Worm (Caenorhabditis elegans) whole organism, young adult: ENCODE results near the gene D2023.6.

ENCODE experiments used
- cebp-2 ChIP-seq: fragments of 200-800 bp; sonication (Bioruptor generic); IDR thresholded peaks from 2 replicates; pipeline ENCODE4 v1.3.6; 2022; ENCODE audit warnings: missing genetic modification characterization, missing compliant biosample characterization
- ceh-79 ChIP-seq: sonication (generic microtip); optimal IDR thresholded peaks from 2 replicates; lab custom pipeline; 2017; ENCODE audit warnings: mild to moderate bottlenecking, missing genetic modification characterization, missing compliant biosample characterization
- dpl-1 ChIP-seq: fragments of 150-350 bp; optimal IDR thresholded peaks from 2 replicates; lab custom pipeline; 2014; ENCODE audit warnings: missing biosample characterization, missing genetic modification reagents, missing genetic modification characterization
- egl-44 ChIP-seq: fragments of 200-800 bp; sonication (Bioruptor generic); IDR thresholded peaks from 2 replicates; pipeline ENCODE4 v1.3.6; 2022; ENCODE audit warnings: missing genetic modification reagents, missing genetic modification characterization, missing compliant biosample characterization
- ets-4 ChIP-seq: fragments of 200-800 bp; sonication (Bioruptor generic); optimal IDR thresholded peaks from 2 replicates; lab custom pipeline; 2018; ENCODE audit warnings: mild to moderate bottlenecking, missing genetic modification characterization, missing compliant biosample characterization
- let-526 ChIP-seq: fragments of 200-800 bp; sonication (Bioruptor generic); IDR thresholded peaks from 2 replicates; pipeline ENCODE4 v1.3.6; 2022; ENCODE audit warnings: missing genetic modification reagents, missing genetic modification characterization, missing compliant biosample characterization
- lsl-1 ChIP-seq: fragments of 200-800 bp; sonication (Bioruptor generic); optimal IDR thresholded peaks from 2 replicates; lab custom pipeline; 2018; ENCODE audit warnings: mild to moderate bottlenecking, missing genetic modification characterization, moderate library complexity, missing compliant biosample characterization
- madf-3 ChIP-seq: fragments of 200-800 bp; sonication (Bioruptor generic); IDR thresholded peaks from 2 replicates; pipeline ENCODE4 v1.3.6; 2022; ENCODE audit warnings: missing genetic modification reagents, missing genetic modification characterization, missing compliant biosample characterization
- madf-8 ChIP-seq: fragments of 200-800 bp; sonication (Bioruptor generic); conservative IDR thresholded peaks from 2 replicates; pipeline ENCODE4 v1.3.6; 2022; ENCODE audit warnings: missing genetic modification reagents, missing genetic modification characterization, missing compliant biosample characterization
- snpc-4 ChIP-seq, 5 experiments: fragments of 150-350 bp in 1 of 5; sonication (generic microtip) in 4 of 5; optimal IDR thresholded peaks; 2 replicates each; lab custom pipeline; 2014 to 2018; ENCODE audit warnings: missing genetic modification characterization in 5 of 5, missing biosample characterization in 3 of 5, antibody characterized with exemption in 2 of 5, mild to moderate bottlenecking in 2 of 5, missing compliant biosample characterization in 2 of 5, missing genotype in 2 of 5, moderate library complexity in 2 of 5, missing genetic modification reagents in 1 of 5
- sptf-2 ChIP-seq: fragments of 200-800 bp; sonication (Bioruptor generic); optimal IDR thresholded peaks from 2 replicates; lab custom pipeline; 2018; ENCODE audit warnings: mild to moderate bottlenecking, missing genetic modification characterization, missing compliant biosample characterization
- unc-130 ChIP-seq: sonication (generic microtip); optimal IDR thresholded peaks from 2 replicates; lab custom pipeline; 2016; ENCODE audit warnings: missing genetic modification reagents, missing genetic modification characterization, missing compliant biosample characterization

ce11 chrV:11876657-11877056 lies 49.5 kb downstream of the D2023.6 start:
- no peak for TF ChIP-seq unc-130 (GFP tag; lab: Kevin White, UChicago)
- no peak for TF ChIP-seq let-526 (GFP tag; lab: Robert Waterston, UW)
- TF ChIP-seq snpc-4 (GFP tag; optimal IDR thresholded peaks at IDR 0.05; lab: Kevin White, UChicago): no peak
- no peak for TF ChIP-seq snpc-4 (tag; optimal IDR thresholded peaks at IDR 0.05; lab: Kevin White, UChicago)
- TF ChIP-seq lsl-1: no peak
- no peak for TF ChIP-seq ceh-79
- TF ChIP-seq madf-3 (GFP tag; lab: Robert Waterston, UW): no peak
- no peak for TF ChIP-seq ets-4
- TF ChIP-seq dpl-1 (GFP tag; lab: Kevin White, UChicago): no peak
- no peak for TF ChIP-seq egl-44
- TF ChIP-seq cebp-2 (GFP tag; lab: Robert Waterston, UW): no peak
- no peak for TF ChIP-seq sptf-2 (GFP tag; lab: Kevin White, UChicago)
- no peak for TF ChIP-seq madf-8 (GFP tag; lab: Robert Waterston, UW)
